Worm (Caenorhabditis elegans) whole organism, L3 larva: ENCODE results near the gene col-174.

ENCODE experiments used
- ZK546.5 ChIP-seq: sonication (generic microtip); optimal IDR thresholded peaks from 2 replicates; lab custom pipeline; 2017; ENCODE audit warnings: missing biosample characterization, missing genetic modification characterization
- egl-5 ChIP-seq: fragments of 150-350 bp; optimal IDR thresholded peaks from 2 replicates; lab custom pipeline; 2017; ENCODE audit warnings: missing biosample characterization, missing genetic modification reagents, missing genetic modification characterization, inconsistent platforms
- elt-2 ChIP-seq: sonication (generic microtip); optimal IDR thresholded peaks from 2 replicates; lab custom pipeline; 2016; ENCODE audit warnings: missing genetic modification reagents, mild to moderate bottlenecking, missing genetic modification characterization, missing compliant biosample characterization
- nhr-67 ChIP-seq: fragments of 150-350 bp; optimal IDR thresholded peaks from 2 replicates; lab custom pipeline; 2014; ENCODE audit warnings: missing biosample characterization, missing genetic modification characterization
- nhr-77 ChIP-seq: fragments of 150-350 bp; optimal IDR thresholded peaks from 2 replicates; lab custom pipeline; 2014; ENCODE audit warnings: missing biosample characterization, missing genetic modification characterization
- unc-62 ChIP-seq: fragments of 150-350 bp; sonication (generic microtip); optimal IDR thresholded peaks from 4 replicates; lab custom pipeline; 2014; ENCODE audit warnings: missing biosample characterization, missing genetic modification reagents, missing genetic modification characterization
- ztf-11 ChIP-seq: fragments of 150-350 bp; optimal IDR thresholded peaks from 2 replicates; lab custom pipeline; 2014; ENCODE audit warnings: missing biosample characterization, missing genetic modification characterization

col-174 gene

DNA sequence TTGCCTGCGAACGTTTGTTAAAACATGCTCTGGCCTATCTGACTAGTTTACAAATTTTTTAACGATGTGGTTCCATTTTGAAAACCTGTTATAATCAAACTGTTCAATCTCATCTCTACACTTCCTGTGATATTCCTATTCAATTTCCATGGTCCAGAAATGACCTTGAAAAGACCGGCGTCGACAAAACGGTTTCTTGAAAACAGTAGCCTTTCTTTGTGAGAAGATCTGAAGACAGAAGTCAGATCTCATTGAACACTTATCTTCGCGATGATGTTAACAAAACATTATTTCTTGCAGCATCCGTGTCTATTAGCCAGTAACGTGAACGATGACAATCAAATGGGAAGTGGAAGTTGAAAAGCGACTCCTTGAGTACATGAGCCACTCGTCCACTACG is 50.0 kb downstream of the col-174 start, which contains the start of gene C44E12.1:
Gene C44E12.1 (plus strand): TSS at position 301 of the 400 bp plus-strand sequence.
- TF ChIP-seq unc-62 (GFP tag; lab: Kevin White, UChicago) (no peak), egl-5 (tag; lab: Kevin White, UChicago) (no peak), nhr-77 (tag; lab: Kevin White, UChicago) (no peak), ztf-11 (tag; lab: Kevin White, UChicago) (no peak), nhr-67 (no peak), elt-2 (tag; lab: Kevin White, UChicago) (no peak), ZK546.5 (tag; lab: Kevin White, UChicago) (no peak)
